Worm (Caenorhabditis elegans) whole organism, L2 larva: ENCODE measurements around the gene ZK1320.13.

Experiments used
- C34F6.9 ChIP-seq: fragments of 150-350 bp; optimal IDR thresholded peaks from 2 replicates; lab custom pipeline; 2014; ENCODE audit warnings: missing biosample characterization, missing genetic modification characterization
- F13H6.1 ChIP-seq: sonication (generic microtip); optimal IDR thresholded peaks from 2 replicates; lab custom pipeline; 2016; ENCODE audit warnings: missing genetic modification characterization, missing compliant biosample characterization
- R02D3.7 ChIP-seq: fragments of 150-350 bp; optimal IDR thresholded peaks from 2 replicates; lab custom pipeline; 2014; ENCODE audit warnings: missing biosample characterization, missing genetic modification characterization
- Y55F3AM.14 ChIP-seq: fragments of 200-800 bp; sonication (Bioruptor generic); optimal IDR thresholded peaks from 2 replicates; lab custom pipeline; 2018; ENCODE audit warnings: mild to moderate bottlenecking, missing genetic modification characterization, missing compliant biosample characterization
- ZK546.5 ChIP-seq: sonication (generic microtip); optimal IDR thresholded peaks from 2 replicates; lab custom pipeline; 2017; ENCODE audit warnings: missing biosample characterization, missing genetic modification characterization
- alr-1 ChIP-seq: fragments of 150-350 bp; optimal IDR thresholded peaks from 2 replicates; lab custom pipeline; 2014; ENCODE audit warnings: missing biosample characterization, missing genetic modification characterization
- aly-2 ChIP-seq: fragments of 150-350 bp; optimal IDR thresholded peaks from 2 replicates; lab custom pipeline; 2014; ENCODE audit warnings: missing biosample characterization, missing genetic modification characterization
- ama-1 ChIP-seq: fragments of 150-350 bp; optimal IDR thresholded peaks from 2 replicates; lab custom pipeline; 2018; ENCODE audit warnings: inconsistent platforms
- blmp-1 ChIP-seq: sonication (generic microtip); optimal IDR thresholded peaks from 2 replicates; lab custom pipeline; 2017; ENCODE audit warnings: missing genetic modification characterization, mild to moderate bottlenecking, missing compliant biosample characterization, antibody characterized with exemption, moderate library complexity; ENCODE audit not compliant: insufficient read depth
- ceh-16 ChIP-seq: fragments of 150-350 bp; optimal IDR thresholded peaks from 2 replicates; lab custom pipeline; 2014; ENCODE audit warnings: missing biosample characterization, missing genetic modification characterization
- ceh-82 ChIP-seq: fragments of 150-350 bp; optimal IDR thresholded peaks from 2 replicates; lab custom pipeline; 2014; ENCODE audit warnings: missing biosample characterization, missing genetic modification characterization
- crh-2 ChIP-seq: sonication (generic microtip); optimal IDR thresholded peaks from 2 replicates; lab custom pipeline; 2017; ENCODE audit warnings: missing biosample characterization, missing genetic modification characterization
- dmd-4 ChIP-seq: sonication (generic microtip); optimal IDR thresholded peaks from 2 replicates; lab custom pipeline; 2017; ENCODE audit warnings: missing biosample characterization, missing genetic modification characterization
- egl-27 ChIP-seq: sonication (generic microtip); optimal IDR thresholded peaks from 3 replicates; lab custom pipeline; 2017; ENCODE audit warnings: missing biosample characterization, missing genetic modification reagents, missing genetic modification characterization
- elt-1 ChIP-seq: fragments of 150-350 bp; optimal IDR thresholded peaks from 2 replicates; lab custom pipeline; 2014; ENCODE audit warnings: missing biosample characterization, missing genetic modification characterization
- elt-3 ChIP-seq: sonication (generic microtip); optimal IDR thresholded peaks from 2 replicates; lab custom pipeline; 2017; ENCODE audit warnings: missing biosample characterization, missing genetic modification characterization
- fos-1 ChIP-seq: fragments of 150-350 bp; optimal IDR thresholded peaks from 2 replicates; lab custom pipeline; 2014; ENCODE audit warnings: missing biosample characterization, missing genetic modification characterization
- gmeb-1 ChIP-seq: fragments of 150-350 bp; optimal IDR thresholded peaks from 2 replicates; lab custom pipeline; 2014; ENCODE audit warnings: missing biosample characterization, missing genetic modification characterization
- lin-11 ChIP-seq: fragments of 150-350 bp; sonication (generic microtip); optimal IDR thresholded peaks from 2 replicates; lab custom pipeline; 2014; ENCODE audit warnings: missing biosample characterization, missing genetic modification characterization, inconsistent platforms, mixed read lengths
- lin-13 ChIP-seq: fragments of 150-350 bp; optimal IDR thresholded peaks from 2 replicates; lab custom pipeline; 2014; ENCODE audit warnings: missing biosample characterization, missing genetic modification reagents, missing genetic modification characterization
- lin-39 ChIP-seq: fragments of 150-350 bp; optimal IDR thresholded peaks from 2 replicates; lab custom pipeline; 2014; ENCODE audit warnings: missing biosample characterization, missing genetic modification reagents, missing genetic modification characterization
- lsy-2 ChIP-seq, 2 experiments: fragments of 150-350 bp in 1 of 2; sonication (generic microtip) in 1 of 2; optimal IDR thresholded peaks; 2 replicates each; lab custom pipeline; 2014 to 2017; ENCODE audit warnings: missing biosample characterization in 2 of 2, missing genetic modification characterization in 2 of 2
- mab-5 ChIP-seq: fragments of 150-350 bp; optimal IDR thresholded peaks from 2 replicates; lab custom pipeline; 2014; ENCODE audit warnings: missing biosample characterization, missing genetic modification characterization
- mbf-1 ChIP-seq: sonication (generic microtip); optimal IDR thresholded peaks from 2 replicates; lab custom pipeline; 2017; ENCODE audit warnings: missing biosample characterization, missing genetic modification characterization
- mdl-1 ChIP-seq, 2 experiments: fragments of 150-350 bp in 1 of 2; sonication (generic microtip) in 1 of 2; optimal IDR thresholded peaks; 2 replicates each; lab custom pipeline; 2017; ENCODE audit warnings: missing biosample characterization in 2 of 2, missing genetic modification characterization in 2 of 2
- nhr-10 ChIP-seq: sonication (generic microtip); optimal IDR thresholded peaks from 2 replicates; lab custom pipeline; 2017; ENCODE audit warnings: missing biosample characterization, missing genetic modification characterization
- nhr-11 ChIP-seq: fragments of 150-350 bp; optimal IDR thresholded peaks from 2 replicates; lab custom pipeline; 2014; ENCODE audit warnings: missing biosample characterization, missing genetic modification characterization
- nhr-12 ChIP-seq: fragments of 150-350 bp; optimal IDR thresholded peaks from 2 replicates; lab custom pipeline; 2014; ENCODE audit warnings: missing biosample characterization, missing genetic modification characterization
- nhr-129 ChIP-seq: fragments of 150-350 bp; optimal IDR thresholded peaks from 2 replicates; lab custom pipeline; 2014; ENCODE audit warnings: missing biosample characterization, missing genetic modification characterization
- nhr-21 ChIP-seq: fragments of 150-350 bp; optimal IDR thresholded peaks from 2 replicates; lab custom pipeline; 2014; ENCODE audit warnings: missing biosample characterization, missing genetic modification characterization
- nhr-23 ChIP-seq: fragments of 150-350 bp; optimal IDR thresholded peaks from 2 replicates; lab custom pipeline; 2014; ENCODE audit warnings: missing biosample characterization, missing genetic modification reagents, missing genetic modification characterization
- nhr-237 ChIP-seq: fragments of 150-350 bp; optimal IDR thresholded peaks from 2 replicates; lab custom pipeline; 2014; ENCODE audit warnings: missing biosample characterization, missing genetic modification characterization
- nhr-25 ChIP-seq: fragments of 150-350 bp; sonication (generic microtip); optimal IDR thresholded peaks from 3 replicates; lab custom pipeline; 2014; ENCODE audit warnings: missing biosample characterization, missing genetic modification characterization
- nhr-6 ChIP-seq: fragments of 150-350 bp; optimal IDR thresholded peaks from 2 replicates; lab custom pipeline; 2014; ENCODE audit warnings: missing biosample characterization, missing genetic modification characterization
- nhr-77 ChIP-seq: fragments of 150-350 bp; optimal IDR thresholded peaks from 2 replicates; lab custom pipeline; 2014; ENCODE audit warnings: missing biosample characterization, missing genetic modification characterization
- peb-1 ChIP-seq: fragments of 150-350 bp; optimal IDR thresholded peaks from 2 replicates; lab custom pipeline; 2014; ENCODE audit warnings: missing biosample characterization, missing genetic modification characterization
- sem-4 ChIP-seq: fragments of 150-350 bp; optimal IDR thresholded peaks from 2 replicates; lab custom pipeline; 2014; ENCODE audit warnings: missing biosample characterization, missing genetic modification reagents, missing genetic modification characterization
- skn-1 ChIP-seq: sonication (generic microtip); optimal IDR thresholded peaks from 2 replicates; lab custom pipeline; 2017; ENCODE audit warnings: missing biosample characterization, missing genetic modification characterization
- sma-3 ChIP-seq: sonication (generic microtip); optimal IDR thresholded peaks from 2 replicates; lab custom pipeline; 2016; ENCODE audit warnings: missing genetic modification reagents, missing genetic modification characterization, missing compliant biosample characterization
- sma-9 ChIP-seq, 2 experiments: fragments of 150-350 bp in 1 of 2; sonication (generic microtip) in 1 of 2; optimal IDR thresholded peaks; 2 replicates each; lab custom pipeline; 2014 to 2016; ENCODE audit warnings: missing genetic modification characterization in 2 of 2, mild to moderate bottlenecking in 1 of 2, missing biosample characterization in 1 of 2, missing compliant biosample characterization in 1 of 2, missing genetic modification reagents in 1 of 2, moderate library complexity in 1 of 2
- snpc-4 ChIP-seq: fragments of 150-350 bp; optimal IDR thresholded peaks from 2 replicates; lab custom pipeline; 2014; ENCODE audit warnings: missing biosample characterization, missing genetic modification characterization
- unc-39 ChIP-seq: fragments of 150-350 bp; optimal IDR thresholded peaks from 2 replicates; lab custom pipeline; 2014; ENCODE audit warnings: missing biosample characterization, missing genetic modification characterization
- unc-55 ChIP-seq: fragments of 150-350 bp; sonication (generic microtip); optimal IDR thresholded peaks from 3 replicates; lab custom pipeline; 2014; ENCODE audit warnings: missing biosample characterization, missing genetic modification reagents, missing genetic modification characterization
- unc-62 ChIP-seq: fragments of 150-350 bp; optimal IDR thresholded peaks from 2 replicates; lab custom pipeline; 2014; ENCODE audit warnings: missing biosample characterization, missing genetic modification reagents, missing genetic modification characterization
- zag-1 ChIP-seq: fragments of 150-350 bp; optimal IDR thresholded peaks from 2 replicates; lab custom pipeline; 2014; ENCODE audit warnings: missing biosample characterization, missing genetic modification characterization
- ztf-1 ChIP-seq: fragments of 200-800 bp; sonication (Bioruptor generic); conservative IDR thresholded peaks from 2 replicates; pipeline ENCODE4 v1.3.6; 2022; ENCODE audit warnings: missing genetic modification characterization, missing compliant biosample characterization
- ztf-11 ChIP-seq: sonication (generic microtip); optimal IDR thresholded peaks from 2 replicates; lab custom pipeline; 2017; ENCODE audit warnings: missing biosample characterization, missing genetic modification characterization
- ztf-4 ChIP-seq: fragments of 150-350 bp; optimal IDR thresholded peaks from 2 replicates; lab custom pipeline; 2014; ENCODE audit warnings: missing biosample characterization, missing genetic modification characterization

ZK1320.13 gene

ce11 chrII:9686663-9687193 lies 6.1 kb downstream of the ZK1320.13 start, which contains the start of gene ZK1320.9:
TSS of gene ZK1320.9 (minus strand) at chrII:9686713.
- TF ChIP-seq mdl-1 (tag; optimal IDR thresholded peaks at IDR 0.05; lab: Kevin White, UChicago) (no peak), C34F6.9 (tag; lab: Kevin White, UChicago) (peak; percentile 19), nhr-11 (tag; lab: Kevin White, UChicago) (no peak), lin-11 (tag; lab: Kevin White, UChicago) (no peak), nhr-237 (tag; lab: Kevin White, UChicago) (no peak), nhr-25 (tag; lab: Kevin White, UChicago) (no peak), elt-3 (tag; lab: Kevin White, UChicago) (no peak), zag-1 (tag; lab: Kevin White, UChicago) (no peak), ceh-82 (no peak), mab-5 (tag; lab: Kevin White, UChicago) (no peak), alr-1 (tag; lab: Kevin White, UChicago) (no peak), sma-3 (GFP tag; lab: Kevin White, UChicago) (no peak), nhr-21 (tag; lab: Kevin White, UChicago) (no peak), lsy-2 (tag; optimal IDR thresholded peaks at IDR 0.05; lab: Kevin White, UChicago) (peak in 1 of 2 experiments; percentile 46), unc-62 (GFP tag; lab: Kevin White, UChicago) (no peak), blmp-1 (tag; lab: Kevin White, UChicago) (no peak), unc-55 (GFP tag; lab: Kevin White, UChicago) (peak; percentile 25), nhr-129 (peak; percentile 34), ZK546.5 (tag; lab: Kevin White, UChicago) (no peak), R02D3.7 (no peak), egl-27 (tag; lab: Kevin White, UChicago) (no peak), crh-2 (peak; percentile 8), mbf-1 (no peak), sma-9 (GFP tag; optimal IDR thresholded peaks at IDR 0.05; lab: Kevin White, UChicago) (peak; percentile 33), sma-9 (tag; optimal IDR thresholded peaks at IDR 0.05; lab: Kevin White, UChicago) (no peak), F13H6.1 (no peak), nhr-6 (tag; lab: Kevin White, UChicago) (no peak), ceh-16 (tag; lab: Kevin White, UChicago) (no peak), ztf-1 (no peak), nhr-10 (tag; lab: Kevin White, UChicago) (no peak), aly-2 (tag; lab: Kevin White, UChicago) (no peak), dmd-4 (no peak), unc-39 (tag; lab: Kevin White, UChicago) (no peak), nhr-12 (tag; lab: Kevin White, UChicago) (no peak), gmeb-1 (peak; percentile 28), peb-1 (tag; lab: Kevin White, UChicago) (no peak), ama-1 (lab: Kevin White, UChicago) (no peak), lin-39 (tag; lab: Kevin White, UChicago) (no peak), nhr-23 (tag; lab: Kevin White, UChicago) (no peak), nhr-77 (no peak), lin-13 (GFP tag; lab: Kevin White, UChicago) (no peak), ztf-4 (tag; lab: Kevin White, UChicago) (no peak), fos-1 (tag; lab: Kevin White, UChicago) (peak; percentile 47), Y55F3AM.14 (GFP tag; lab: Kevin White, UChicago) (no peak), sem-4 (no peak), snpc-4 (tag; lab: Kevin White, UChicago) (no peak), elt-1 (no peak), ztf-11 (tag; lab: Kevin White, UChicago) (no peak), skn-1 (tag; lab: Kevin White, UChicago) (no peak)
- TF ChIP-seq, all 48 proteins: peak for 8
